Worm (Caenorhabditis elegans): Measurements from ENCODE around the gene F54H5.14.

- TF ChIP-seq flt-1 (GFP tag; IDR thresholded peaks at IDR 0.05) (no peak), ztf-23 (GFP tag; IDR thresholded peaks at IDR 0.05) (no peak), cog-1 (tag; optimal IDR thresholded peaks at IDR 0.05) (no peak), klf-2 (GFP tag; conservative IDR thresholded peaks at IDR 0.05) (no peak), med-1 (GFP tag; optimal IDR thresholded peaks at IDR 0.05; ENCODE audit: insufficient read depth) (no peak), ztf-29 (GFP tag; IDR thresholded peaks at IDR 0.05) (no peak)
Measured at ce11 chrII:6578378-6578777, 46.8 kb downstream of the F54H5.14 start, which contains the start of gene sra-31.
